Fruit fly (Drosophila melanogaster): ENCODE measurements around the gene RYa-R.

DNA sequence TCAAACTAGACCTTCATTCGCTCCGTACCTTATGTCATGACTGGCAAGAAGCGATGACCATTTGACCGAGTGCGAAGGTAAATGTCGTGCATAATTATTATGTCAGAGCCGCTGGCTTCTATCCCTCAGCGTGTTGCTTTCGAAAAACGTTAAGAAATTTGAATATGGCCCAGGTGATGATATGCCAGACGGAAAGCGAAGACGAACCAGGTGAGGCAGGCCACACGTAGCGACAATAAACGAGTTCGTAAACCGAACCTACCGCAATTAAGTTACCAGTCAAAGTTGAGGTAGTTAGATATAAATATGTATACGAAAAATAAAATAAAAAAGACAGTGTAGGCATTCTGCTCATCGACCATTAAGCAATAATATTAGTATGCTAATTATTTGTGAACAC lies 79.8 kb downstream of the RYa-R start:
- TF ChIP-seq CG10209 (GFP tag; optimal IDR thresholded peaks at IDR 0.05) = no peak
- no peak for TF ChIP-seq Antp (GFP tag; optimal IDR thresholded peaks at IDR 0.05)
- TF ChIP-seq tap (tag; optimal IDR thresholded peaks at IDR 0.05) = no peak
- no peak for TF ChIP-seq CG7556 (GFP tag; optimal IDR thresholded peaks at IDR 0.05)
- TF ChIP-seq CG17328 (GFP tag; IDR thresholded peaks at IDR 0.05) = no peak
- TF ChIP-seq CG33213 (GFP tag; optimal IDR thresholded peaks at IDR 0.05) = no peak
- no peak for TF ChIP-seq dm (GFP tag; optimal IDR thresholded peaks at IDR 0.05)
- no peak for TF ChIP-seq CG13424 (tag; optimal IDR thresholded peaks at IDR 0.05)
- TF ChIP-seq Hey (tag; optimal IDR thresholded peaks at IDR 0.05) = no peak
- TF ChIP-seq Aef1 (GFP tag; IDR thresholded peaks at IDR 0.05) = no peak
- no peak for TF ChIP-seq CG8944 (GFP tag; optimal IDR thresholded peaks at IDR 0.05)
- no peak for TF ChIP-seq CG14014 (GFP tag; IDR thresholded peaks at IDR 0.05)

Data from whole organism, embryonic.